In the genomic region with DNA sequence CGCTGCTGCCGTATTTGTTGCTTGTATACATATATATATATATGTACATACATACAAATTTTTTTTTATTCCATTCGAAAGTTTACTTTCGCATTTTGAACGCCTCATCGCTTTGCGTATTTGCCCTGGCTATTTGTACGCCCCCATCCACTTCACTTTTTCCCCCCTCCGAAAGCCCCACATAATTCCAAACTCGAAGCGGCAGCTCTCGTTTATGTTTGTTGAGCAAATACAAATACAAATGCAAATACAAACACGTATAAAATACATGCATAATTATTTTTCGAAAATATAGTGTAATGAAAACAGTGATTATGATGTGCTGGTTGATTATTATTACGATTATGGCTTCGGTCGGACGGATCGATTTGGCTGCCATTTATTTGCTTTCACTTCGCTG, we compare ENCODE assay signal across 3 fruit fly cellular contexts.
TF ChIP-seq lines count a peak whose summit lies in the region.

No protein-coding gene starts in this region.

TF ChIP-seq in whole organism, adult, 20 proteins besides CTCF, POLR2A, EP300 and RAD21 (continued from another document):
- no peak for TF ChIP-seq CG1620 (GFP tag; optimal IDR thresholded peaks at IDR 0.05; lab: Kevin White, UChicago)
- peak; percentile 74 for TF ChIP-seq kay (GFP tag; lab: Kevin White, UChicago; ENCODE audit: borderline replicate concordance)
TF ChIP-seq in whole organism, adult: peak in this region for 4.

TF ChIP-seq in whole organism, embryonic, 481 proteins besides CTCF, POLR2A, EP300 and RAD21 (continued from another document and continues in another):
- TF ChIP-seq CG32767 (GFP tag; IDR thresholded peaks at IDR 0.05; lab: Robert Waterston, UW): peak; percentile 38; the same call in 1 of the 2 replicates
- TF ChIP-seq NFAT (GFP tag; IDR thresholded peaks at IDR 0.05; lab: Robert Waterston, UW): no peak
- TF ChIP-seq CG2129 (GFP tag; IDR thresholded peaks at IDR 0.05; lab: Robert Waterston, UW; ENCODE audit: partially characterized antibody): no peak
- peak; percentile 75 for TF ChIP-seq grn (GFP tag; optimal IDR thresholded peaks at IDR 0.05; lab: Kevin White, UChicago)
- TF ChIP-seq lov (optimal IDR thresholded peaks at IDR 0.05; lab: Kevin White, UChicago): no peak
- peak; percentile 78; the same call in 2 of the 3 replicates for TF ChIP-seq lov (GFP tag; IDR thresholded peaks at IDR 0.05; lab: Robert Waterston, UW)
- TF ChIP-seq ab (GFP tag; optimal IDR thresholded peaks at IDR 0.05; lab: Kevin White, UChicago): no peak
- peak; percentile 97 for TF ChIP-seq nau (GFP tag; optimal IDR thresholded peaks at IDR 0.05; lab: Kevin White, UChicago)
- peak; percentile 24 for TF ChIP-seq CG2120 (GFP tag; optimal IDR thresholded peaks at IDR 0.05; lab: Kevin White, UChicago)
- peak; percentile 36; the same call in 1 of the 2 replicates for TF ChIP-seq slbo (GFP tag; IDR thresholded peaks at IDR 0.05; lab: Robert Waterston, UW)
- peak; percentile 99 for TF ChIP-seq Asciz (GFP tag; optimal IDR thresholded peaks at IDR 0.05; lab: Kevin White, UChicago)
- no peak for TF ChIP-seq Dp (GFP tag; optimal IDR thresholded peaks at IDR 0.05; lab: Kevin White, UChicago)
- no peak for TF ChIP-seq CG10565 (GFP tag; optimal IDR thresholded peaks at IDR 0.05; lab: Kevin White, UChicago)
- TF ChIP-seq Six4 (GFP tag; optimal IDR thresholded peaks at IDR 0.05; lab: Kevin White, UChicago): peak; percentile 87
- TF ChIP-seq Doc3 (GFP tag; IDR thresholded peaks at IDR 0.05; lab: Robert Waterston, UW; ENCODE audit: partially characterized antibody): no peak
- peak; percentile 88 for TF ChIP-seq CG2712 (tag; optimal IDR thresholded peaks at IDR 0.05; lab: Kevin White, UChicago)
- TF ChIP-seq zfh2 (GFP tag; optimal IDR thresholded peaks at IDR 0.05; lab: Kevin White, UChicago): no peak
- no peak for TF ChIP-seq al (GFP tag; IDR thresholded peaks at IDR 0.05; lab: Robert Waterston, UW)
- TF ChIP-seq CG12219 (GFP tag; optimal IDR thresholded peaks at IDR 0.05; lab: Kevin White, UChicago): peak; percentile 82
- TF ChIP-seq Chrac-16 (GFP tag; optimal IDR thresholded peaks at IDR 0.05; lab: Kevin White, UChicago): peak; percentile 56
- TF ChIP-seq zen2 (GFP tag; IDR thresholded peaks at IDR 0.05; lab: Robert Waterston, UW; ENCODE audit: partially characterized antibody): no peak
- peak; percentile 78 for TF ChIP-seq CG13424 (tag; optimal IDR thresholded peaks at IDR 0.05; lab: Kevin White, UChicago)
- TF ChIP-seq btn (GFP tag; optimal IDR thresholded peaks at IDR 0.05; lab: Kevin White, UChicago): peak; percentile 84
- no peak for TF ChIP-seq CG2889 (GFP tag; IDR thresholded peaks at IDR 0.05; lab: Robert Waterston, UW)
- TF ChIP-seq CG11247 (GFP tag; IDR thresholded peaks at IDR 0.05; lab: Robert Waterston, UW): peak; percentile 64
- TF ChIP-seq Nf-YB (GFP tag; optimal IDR thresholded peaks at IDR 0.05; lab: Kevin White, UChicago): peak; percentile 80
- peak; percentile 64 for TF ChIP-seq grau (tag; optimal IDR thresholded peaks at IDR 0.05; lab: Kevin White, UChicago)
- peak; percentile 22 for TF ChIP-seq CG4282 (GFP tag; optimal IDR thresholded peaks at IDR 0.05; lab: Kevin White, UChicago)
- peak; percentile 27; the same call in 1 of the 2 replicates for TF ChIP-seq MBD-R2 (GFP tag; IDR thresholded peaks at IDR 0.05; lab: Robert Waterston, UW)
- TF ChIP-seq CG6689 (GFP tag; IDR thresholded peaks at IDR 0.05; lab: Robert Waterston, UW): peak; percentile 58
- TF ChIP-seq MESR4 (GFP tag; optimal IDR thresholded peaks at IDR 0.05; lab: Kevin White, UChicago): peak; percentile 20
- peak; percentile 28 for TF ChIP-seq da (GFP tag; optimal IDR thresholded peaks at IDR 0.05; lab: Kevin White, UChicago)
- TF ChIP-seq CG14050 (GFP tag; IDR thresholded peaks at IDR 0.05; lab: Robert Waterston, UW): peak; percentile 37; the same call in 1 of the 3 replicates
- peak; percentile 56 for TF ChIP-seq pb (GFP tag; optimal IDR thresholded peaks at IDR 0.05; lab: Kevin White, UChicago)
- peak; percentile 97 for TF ChIP-seq Med (GFP tag; lab: Kevin White, UChicago)
- TF ChIP-seq zf30C (GFP tag; optimal IDR thresholded peaks at IDR 0.05; lab: Kevin White, UChicago): no peak
- TF ChIP-seq Meics (GFP tag; optimal IDR thresholded peaks at IDR 0.05; lab: Kevin White, UChicago): peak; percentile 80
- peak; percentile 84 for TF ChIP-seq CG31365 (tag; optimal IDR thresholded peaks at IDR 0.05; lab: Kevin White, UChicago)
- TF ChIP-seq CG6272 (GFP tag; IDR thresholded peaks at IDR 0.05; lab: Robert Waterston, UW): no peak
- TF ChIP-seq CG4360 (GFP tag; IDR thresholded peaks at IDR 0.05; lab: Robert Waterston, UW): peak; percentile 49; the same call in 1 of the 2 replicates
- no peak for TF ChIP-seq CG16779 (GFP tag; IDR thresholded peaks at IDR 0.05; lab: Robert Waterston, UW)
- peak; percentile 88 for TF ChIP-seq CG4820 (GFP tag; optimal IDR thresholded peaks at IDR 0.05; lab: Kevin White, UChicago)
- peak; percentile 95 for TF ChIP-seq CG14710 (tag; optimal IDR thresholded peaks at IDR 0.05; lab: Kevin White, UChicago)
- peak; percentile 97 for TF ChIP-seq lab (GFP tag; optimal IDR thresholded peaks at IDR 0.05; lab: Kevin White, UChicago)
- no peak for TF ChIP-seq eve (GFP tag; optimal IDR thresholded peaks at IDR 0.05; lab: Kevin White, UChicago)
- TF ChIP-seq ash1 (GFP tag; optimal IDR thresholded peaks at IDR 0.05; lab: Kevin White, UChicago): peak; percentile 89
- peak; percentile 92 for TF ChIP-seq CG8359 (GFP tag; optimal IDR thresholded peaks at IDR 0.05; lab: Kevin White, UChicago; ENCODE audit: borderline replicate concordance)
- TF ChIP-seq gce (GFP tag; IDR thresholded peaks at IDR 0.05; lab: Robert Waterston, UW): peak; percentile 87
- peak; percentile 93 for TF ChIP-seq CG2678 (tag; optimal IDR thresholded peaks at IDR 0.05; lab: Kevin White, UChicago)
- TF ChIP-seq sd (tag; optimal IDR thresholded peaks at IDR 0.05; lab: Kevin White, UChicago): no peak
- TF ChIP-seq CG14667 (GFP tag; IDR thresholded peaks at IDR 0.05; lab: Robert Waterston, UW): no peak
- peak; percentile 81 for TF ChIP-seq repo (GFP tag; optimal IDR thresholded peaks at IDR 0.05; lab: Kevin White, UChicago)
- TF ChIP-seq CG11696 (GFP tag; IDR thresholded peaks at IDR 0.05; lab: Robert Waterston, UW): 0 out of 2 replicates have a peak, but pooled peaks have one; percentile 28
- peak; percentile 67 for TF ChIP-seq CG2116 (GFP tag; optimal IDR thresholded peaks at IDR 0.05; lab: Kevin White, UChicago)
- TF ChIP-seq CG30403 (GFP tag; optimal IDR thresholded peaks at IDR 0.05; lab: Kevin White, UChicago): peak; percentile 59
- peak; percentile 92 for TF ChIP-seq CG10209 (GFP tag; optimal IDR thresholded peaks at IDR 0.05; lab: Kevin White, UChicago)
- no peak for TF ChIP-seq Trl (optimal IDR thresholded peaks at IDR 0.05; lab: Kevin White, UChicago)
- TF ChIP-seq Trl (GFP tag; optimal IDR thresholded peaks at IDR 0.05; lab: Kevin White, UChicago): peak; percentile 88
- 0 out of 3 replicates have a peak, but pooled peaks have one; percentile 28 for TF ChIP-seq CG6791 (GFP tag; IDR thresholded peaks at IDR 0.05; lab: Robert Waterston, UW; ENCODE audit: partially characterized antibody)
- TF ChIP-seq CG6813 (GFP tag; optimal IDR thresholded peaks at IDR 0.05; lab: Kevin White, UChicago): peak; percentile 95

TF ChIP-seq in whole organism, prepupa, 60 proteins besides CTCF, POLR2A, EP300 and RAD21 (continued from another document):
- TF ChIP-seq CG6792 (GFP tag; optimal IDR thresholded peaks at IDR 0.05; lab: Kevin White, UChicago): peak; percentile 29
- TF ChIP-seq Eip78C (GFP tag; lab: Kevin White, UChicago): peak; percentile 56
- peak; percentile 44 for TF ChIP-seq Sox102F (GFP tag; optimal IDR thresholded peaks at IDR 0.05; lab: Kevin White, UChicago)
- TF ChIP-seq CG10631 (GFP tag; optimal IDR thresholded peaks at IDR 0.05; lab: Kevin White, UChicago): peak; percentile 13
- 0 out of 3 replicates have a peak, but pooled peaks have one; percentile 46 for TF ChIP-seq CG6163 (GFP tag; IDR thresholded peaks at IDR 0.05; lab: Robert Waterston, UW)
- TF ChIP-seq CG34406 (GFP tag; optimal IDR thresholded peaks at IDR 0.05; lab: Kevin White, UChicago): peak; percentile 60
- peak; percentile 10 for TF ChIP-seq acj6 (GFP tag; optimal IDR thresholded peaks at IDR 0.05; lab: Kevin White, UChicago)
- TF ChIP-seq Hr4 (GFP tag; optimal IDR thresholded peaks at IDR 0.05; lab: Kevin White, UChicago): no peak
- TF ChIP-seq dac (GFP tag; optimal IDR thresholded peaks at IDR 0.05; lab: Kevin White, UChicago): no peak
- TF ChIP-seq Eip93F (GFP tag; optimal IDR thresholded peaks at IDR 0.05; lab: Kevin White, UChicago): no peak
- TF ChIP-seq topi (GFP tag; optimal IDR thresholded peaks at IDR 0.05; lab: Kevin White, UChicago): peak; percentile 7
- TF ChIP-seq salr (GFP tag; optimal IDR thresholded peaks at IDR 0.05; lab: Kevin White, UChicago): no peak
- TF ChIP-seq CG8632 (GFP tag; optimal IDR thresholded peaks at IDR 0.05; lab: Kevin White, UChicago): peak; percentile 38
TF ChIP-seq in whole organism, prepupa: peak in this region for 23.
